Fruit fly (Drosophila melanogaster): ENCODE measurements around the gene CG1544.

The CG1544 gene

dm6 chr3R:31168968-31169367 lies 27.7 kb upstream of the CG1544 start, which contains the start of gene stops (continued):
- TF ChIP-seq ac (GFP tag; optimal IDR thresholded peaks at IDR 0.05) (no peak), CG6854 (GFP tag; optimal IDR thresholded peaks at IDR 0.05) (peak; percentile 44), Neu2 (GFP tag; optimal IDR thresholded peaks at IDR 0.05; ENCODE audit: borderline replicate concordance) (no peak), CG17568 (GFP tag; optimal IDR thresholded peaks at IDR 0.05) (peak; percentile 47), Atf3 (GFP tag; optimal IDR thresholded peaks at IDR 0.05) (no peak), CG32772 (GFP tag; IDR thresholded peaks at IDR 0.05) (no peak), CG2202 (tag; optimal IDR thresholded peaks at IDR 0.05) (peak; percentile 57), ems (GFP tag; optimal IDR thresholded peaks at IDR 0.05) (no peak), Doc2 (GFP tag; IDR thresholded peaks at IDR 0.05) (no peak), da (GFP tag; optimal IDR thresholded peaks at IDR 0.05) (no peak), ato (GFP tag; IDR thresholded peaks at IDR 0.05; ENCODE audit: partially characterized antibody) (no peak), CG12942 (GFP tag; optimal IDR thresholded peaks at IDR 0.05) (peak; percentile 42), NC2β (GFP tag; optimal IDR thresholded peaks at IDR 0.05) (no peak), crc (GFP tag; optimal IDR thresholded peaks at IDR 0.05) (peak; percentile 10), Vsx1 (GFP tag; optimal IDR thresholded peaks at IDR 0.05) (peak; percentile 11), CG5180 (GFP tag; optimal IDR thresholded peaks at IDR 0.05) (no peak), CG6175 (GFP tag; IDR thresholded peaks at IDR 0.05) (no peak), CG2712 (tag; optimal IDR thresholded peaks at IDR 0.05) (no peak), CG11093 (GFP tag; IDR thresholded peaks at IDR 0.05) (no peak), CG17912 (GFP tag; optimal IDR thresholded peaks at IDR 0.05) (no peak), CG12219 (GFP tag; optimal IDR thresholded peaks at IDR 0.05) (peak; percentile 36), br (optimal IDR thresholded peaks at IDR 0.05) (no peak), CG15479 (GFP tag; optimal IDR thresholded peaks at IDR 0.05) (no peak), vnd (GFP tag; IDR thresholded peaks at IDR 0.05; ENCODE audit: partially characterized antibody) (no peak), CG31365 (tag; optimal IDR thresholded peaks at IDR 0.05) (peak; percentile 58), CG7928 (GFP tag; optimal IDR thresholded peaks at IDR 0.05) (no peak), Gug (GFP tag; IDR thresholded peaks at IDR 0.05) (no peak), Rx (GFP tag; IDR thresholded peaks at IDR 0.05) (no peak), B-H1 (GFP tag; IDR thresholded peaks at IDR 0.05) (no peak), tx (GFP tag; optimal IDR thresholded peaks at IDR 0.05) (no peak), CG1647 (GFP tag; optimal IDR thresholded peaks at IDR 0.05) (peak; percentile 6), CG10462 (GFP tag; optimal IDR thresholded peaks at IDR 0.05) (no peak), p53 (GFP tag; optimal IDR thresholded peaks at IDR 0.05) (peak; percentile 15), CG8924 (tag; optimal IDR thresholded peaks at IDR 0.05) (no peak), CG13894 (tag; optimal IDR thresholded peaks at IDR 0.05) (no peak), CG4328 (GFP tag; optimal IDR thresholded peaks at IDR 0.05) (no peak), nerfin-1 (tag; optimal IDR thresholded peaks at IDR 0.05) (peak; percentile 20), CG9876 (GFP tag; optimal IDR thresholded peaks at IDR 0.05) (peak; percentile 5), CG14014 (GFP tag; IDR thresholded peaks at IDR 0.05) (peak; percentile 52; the same call in 1 of the 2 replicates), Elba2 (GFP tag; optimal IDR thresholded peaks at IDR 0.05) (no peak), Adf1 (GFP tag; IDR thresholded peaks at IDR 0.05) (no peak), pum (GFP tag; optimal IDR thresholded peaks at IDR 0.05) (no peak), CrebB (tag; optimal IDR thresholded peaks at IDR 0.05) (no peak), CG13123 (GFP tag; optimal IDR thresholded peaks at IDR 0.05) (peak; percentile 16), az2 (GFP tag; optimal IDR thresholded peaks at IDR 0.05) (no peak), CG4820 (GFP tag; optimal IDR thresholded peaks at IDR 0.05) (no peak), rib (GFP tag; IDR thresholded peaks at IDR 0.05) (no peak), dan (GFP tag; IDR thresholded peaks at IDR 0.05) (no peak), HmgZ (tag; optimal IDR thresholded peaks at IDR 0.05) (no peak), B-H2 (GFP tag; optimal IDR thresholded peaks at IDR 0.05) (no peak), D (optimal IDR thresholded peaks at IDR 0.05) (no peak), D (GFP tag; optimal IDR thresholded peaks at IDR 0.05) (peak; percentile 19), bab2 (GFP tag; optimal IDR thresholded peaks at IDR 0.05) (peak; percentile 10)
